Fruit fly (Drosophila melanogaster): ENCODE data around the gene Oatp33Ea.

Oatp33Ea gene

DNA sequence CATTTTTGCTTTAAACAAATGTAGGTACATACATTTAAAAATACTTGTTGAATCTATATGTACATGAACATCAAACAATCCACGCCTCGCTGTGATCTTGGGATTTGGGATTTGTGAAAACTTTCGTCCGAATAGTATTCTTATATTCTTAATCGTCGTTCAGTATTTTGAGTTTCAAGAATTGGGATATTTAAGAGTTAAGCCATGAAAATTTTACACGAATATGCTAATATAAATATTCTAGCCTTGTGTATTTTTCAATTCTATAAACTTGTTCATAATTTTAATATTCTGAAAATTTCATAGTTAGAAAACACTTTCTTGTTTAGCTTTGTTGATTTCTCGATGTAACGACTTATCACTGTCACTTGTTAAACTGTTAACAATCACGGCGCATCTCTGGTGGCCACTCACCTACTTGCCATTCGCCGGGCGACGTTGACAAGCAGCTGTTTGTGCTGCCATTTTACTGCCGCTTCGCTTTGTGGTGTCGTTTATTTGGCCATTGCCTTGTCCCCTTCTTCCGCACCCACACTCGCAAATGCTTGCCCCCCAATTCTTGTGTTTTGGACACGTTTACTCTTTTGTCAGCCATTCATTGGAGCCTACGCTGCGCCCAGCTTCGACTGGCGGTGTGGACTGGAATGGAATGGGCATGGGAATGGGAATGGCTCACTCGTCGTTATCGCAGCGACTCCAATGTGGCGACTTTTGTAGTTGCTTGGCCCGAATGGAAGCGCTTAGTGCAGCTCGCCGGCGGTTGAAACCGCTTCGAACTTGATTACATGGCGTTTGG, 9.6 kb downstream of the Oatp33Ea start (continued):
- TF ChIP-seq Trl (optimal IDR thresholded peaks at IDR 0.05) (no peak), Trl (GFP tag; optimal IDR thresholded peaks at IDR 0.05) (no peak), CG7928 (GFP tag; optimal IDR thresholded peaks at IDR 0.05) (no peak), Sox102F (GFP tag; optimal IDR thresholded peaks at IDR 0.05) (no peak), hb (GFP tag; IDR thresholded peaks at IDR 0.05; ENCODE audit: partially characterized antibody) (no peak), knrl (GFP tag; IDR thresholded peaks at IDR 0.05; ENCODE audit: partially characterized antibody) (no peak), sisA (GFP tag; IDR thresholded peaks at IDR 0.05) (no peak), chif (GFP tag; optimal IDR thresholded peaks at IDR 0.05) (no peak), cad (GFP tag; optimal IDR thresholded peaks at IDR 0.05) (no peak), salm (tag; optimal IDR thresholded peaks at IDR 0.05) (no peak), unc-4 (GFP tag; IDR thresholded peaks at IDR 0.05; ENCODE audit: partially characterized antibody) (0 out of 2 replicates have a peak, but pooled peaks have one; percentile 20), tin (GFP tag; optimal IDR thresholded peaks at IDR 0.05) (no peak), CG43689 (GFP tag; IDR thresholded peaks at IDR 0.05) (no peak), CG10209 (GFP tag; optimal IDR thresholded peaks at IDR 0.05) (no peak), Rfx (GFP tag; IDR thresholded peaks at IDR 0.05) (peak; percentile 33; the same call in 1 of the 2 replicates), CG9932 (GFP tag; IDR thresholded peaks at IDR 0.05) (peak; percentile 15; the same call in 1 of the 2 replicates), sd (tag; optimal IDR thresholded peaks at IDR 0.05) (peak; percentile 22), MBD-R2 (GFP tag; IDR thresholded peaks at IDR 0.05) (peak; percentile 90)

DNA sequence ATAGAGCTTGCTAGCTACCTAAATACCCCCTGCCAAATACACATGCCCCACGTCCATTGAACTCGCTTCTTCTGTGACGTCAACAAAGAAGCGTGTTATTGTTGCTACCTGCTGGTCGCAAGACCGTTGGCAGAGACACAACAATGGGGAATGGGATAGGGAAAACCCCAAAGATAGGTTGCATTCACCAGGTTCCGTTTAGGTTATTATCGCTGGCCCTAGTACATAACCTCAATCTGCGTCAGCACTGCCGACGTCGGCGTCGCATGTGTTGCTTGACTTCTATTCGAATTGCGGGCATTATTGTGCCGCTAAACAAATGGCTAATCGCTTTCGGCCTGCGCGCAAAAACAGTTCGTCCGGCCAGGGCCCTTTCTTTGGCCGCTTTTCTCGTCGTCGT, 10.3 kb downstream of the Oatp33Ea start:
- TF ChIP-seq dm (GFP tag; optimal IDR thresholded peaks at IDR 0.05) = peak; percentile 40
- 0 out of 4 replicates have a peak, but pooled peaks have one; percentile 22 for TF ChIP-seq chinmo (GFP tag; IDR thresholded peaks at IDR 0.05; ENCODE audit: partially characterized antibody)
- TF ChIP-seq CG15479 (GFP tag; optimal IDR thresholded peaks at IDR 0.05) = peak; percentile 84
- peak; percentile 34 for TF ChIP-seq kni (GFP tag; optimal IDR thresholded peaks at IDR 0.05)
- peak; percentile 59 for TF ChIP-seq sens (GFP tag)
- peak; percentile 17 for TF ChIP-seq MESR4 (GFP tag; optimal IDR thresholded peaks at IDR 0.05)
- TF ChIP-seq bigmax (GFP tag; optimal IDR thresholded peaks at IDR 0.05) = peak; percentile 98
- peak; percentile 28; the same call in 1 of the 2 replicates for TF ChIP-seq MBD-R2 (GFP tag; IDR thresholded peaks at IDR 0.05)
- TF ChIP-seq CG9797 (GFP tag; optimal IDR thresholded peaks at IDR 0.05) = no peak
- peak; percentile 46 for TF ChIP-seq sug (tag; optimal IDR thresholded peaks at IDR 0.05)
- TF ChIP-seq Bgb (GFP tag; IDR thresholded peaks at IDR 0.05; ENCODE audit: partially characterized antibody) = 0 out of 2 replicates have a peak, but pooled peaks have one; percentile 15
- TF ChIP-seq pzg (GFP tag; optimal IDR thresholded peaks at IDR 0.05) = peak; percentile 5
- TF ChIP-seq CG12769 (tag; optimal IDR thresholded peaks at IDR 0.05) = peak; percentile 11
- TF ChIP-seq CG14667 (GFP tag; IDR thresholded peaks at IDR 0.05) = no peak
- TF ChIP-seq CG34422 (GFP tag; IDR thresholded peaks at IDR 0.05) = peak; percentile 51; the same call in 1 of the 3 replicates
- TF ChIP-seq CG18476 (GFP tag; optimal IDR thresholded peaks at IDR 0.05) = no peak
- TF ChIP-seq Adf1 (GFP tag; IDR thresholded peaks at IDR 0.05) = peak; percentile 86
- peak; percentile 9 for TF ChIP-seq twi (tag; optimal IDR thresholded peaks at IDR 0.05)
- TF ChIP-seq p53 (GFP tag; optimal IDR thresholded peaks at IDR 0.05) = no peak
- no peak for TF ChIP-seq CG30403 (GFP tag; optimal IDR thresholded peaks at IDR 0.05)
- TF ChIP-seq CG42726 (GFP tag; IDR thresholded peaks at IDR 0.05; ENCODE audit: partially characterized antibody) = peak; percentile 45; the same call in 1 of the 2 replicates
- no peak for TF ChIP-seq CG6813 (GFP tag; optimal IDR thresholded peaks at IDR 0.05)
- peak; percentile 20; the same call in 1 of the 2 replicates for TF ChIP-seq bbx (GFP tag; IDR thresholded peaks at IDR 0.05; ENCODE audit: partially characterized antibody)
